Worm (Caenorhabditis elegans): ENCODE data around the gene Y41E3.19.

The Y41E3.19 gene

DNA sequence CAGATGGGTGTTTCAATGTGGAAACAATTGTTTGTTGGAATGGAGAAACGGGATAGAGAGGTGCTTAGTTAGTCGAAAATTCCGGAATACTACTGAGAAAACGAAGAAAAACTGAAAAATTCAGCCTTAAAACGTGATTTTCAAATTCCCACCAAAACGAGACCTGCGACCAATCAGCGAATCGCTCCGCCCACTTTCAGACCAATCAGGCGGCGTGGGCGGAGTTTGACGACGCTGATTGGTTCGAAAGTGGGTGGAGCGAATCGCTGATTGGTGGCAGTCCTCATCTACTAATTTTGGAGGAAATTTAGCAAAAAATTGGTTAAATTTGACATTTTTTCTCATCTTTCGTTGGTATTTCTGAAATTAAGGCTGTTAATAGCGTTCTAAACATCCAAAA is 28.6 kb upstream of the Y41E3.19 start:
- no peak for TF ChIP-seq snpc-1.2 (GFP tag; IDR thresholded peaks at IDR 0.05)
- TF ChIP-seq F49E8.2 (tag; optimal IDR thresholded peaks at IDR 0.05; ENCODE audit: borderline replicate concordance): no peak
- no peak for TF ChIP-seq dmd-9 (GFP tag; IDR thresholded peaks at IDR 0.05)
- TF ChIP-seq hif-1 (tag; optimal IDR thresholded peaks at IDR 0.05): no peak

ce11 chrIV:15027884-15028283 is 28.0 kb upstream of the Y41E3.19 start:
- no peak for TF ChIP-seq set-16 (GFP tag; IDR thresholded peaks at IDR 0.05)
- no peak for TF ChIP-seq ztf-11 (tag; optimal IDR thresholded peaks at IDR 0.05)
- TF ChIP-seq lir-3 (tag; optimal IDR thresholded peaks at IDR 0.05): no peak
- TF ChIP-seq Y75B8A.6 (GFP tag; IDR thresholded peaks at IDR 0.05): no peak
- no peak for TF ChIP-seq ceh-62 (tag; optimal IDR thresholded peaks at IDR 0.05)
- no peak for TF ChIP-seq mes-2 (tag; optimal IDR thresholded peaks at IDR 0.05; ENCODE audit: poor library complexity, severe bottlenecking)

DNA sequence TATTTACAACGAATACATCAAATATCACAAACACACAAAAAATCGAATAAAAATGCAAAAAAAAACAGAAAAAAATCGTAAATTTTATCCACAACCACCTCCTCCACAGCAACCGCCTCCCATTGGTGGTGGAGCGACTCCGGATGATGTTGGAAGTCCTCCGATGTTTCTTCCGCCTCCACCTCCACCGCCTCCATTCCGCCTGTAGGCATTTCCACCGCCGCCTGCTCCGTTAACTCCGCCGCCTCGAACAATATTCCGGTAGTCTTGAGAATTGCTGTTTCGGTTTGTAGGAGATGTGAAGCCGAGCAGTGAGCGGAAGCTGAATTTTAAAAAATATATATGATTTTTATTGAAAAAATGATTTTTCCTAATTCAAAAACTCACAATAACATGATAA is 27.5 kb upstream of the Y41E3.19 start:
- no peak for TF ChIP-seq nhr-41 (GFP tag; IDR thresholded peaks at IDR 0.05)
- peak; percentile 64 for TF ChIP-seq set-16 (GFP tag; IDR thresholded peaks at IDR 0.05)

ce11 chrIV:15028891-15029290 is 27.0 kb upstream of the Y41E3.19 start, which contains the start of gene Y41E3.8:
Y41E3.8 (minus strand) TSS chrIV:15028978.
- TF ChIP-seq lin-38 (GFP tag; IDR thresholded peaks at IDR 0.05): peak; percentile 36; the same call in 1 of the 2 replicates
- no peak for TF ChIP-seq attf-4 (tag; optimal IDR thresholded peaks at IDR 0.05)
- no peak for TF ChIP-seq nhr-25 (tag; optimal IDR thresholded peaks at IDR 0.05; ENCODE audit: borderline replicate concordance, insufficient read depth)
- TF ChIP-seq snpc-1.2 (GFP tag; IDR thresholded peaks at IDR 0.05): peak; percentile 41; the same call in 1 of the 2 replicates
- TF ChIP-seq dpl-1 (GFP tag; optimal IDR thresholded peaks at IDR 0.05): peak; percentile 74
- TF ChIP-seq F49E8.2 (tag; optimal IDR thresholded peaks at IDR 0.05; ENCODE audit: borderline replicate concordance): no peak
- peak; percentile 81 for TF ChIP-seq hlh-30 (tag; optimal IDR thresholded peaks at IDR 0.05; ENCODE audit: insufficient read depth)
- no peak for TF ChIP-seq Y48G9A.11 (GFP tag; IDR thresholded peaks at IDR 0.05)
- no peak for TF ChIP-seq pha-4 (GFP tag; IDR thresholded peaks at IDR 0.05)
- no peak for TF ChIP-seq pha-4 (tag; optimal IDR thresholded peaks at IDR 0.05)
- no peak for TF ChIP-seq T20F7.1 (GFP tag; optimal IDR thresholded peaks at IDR 0.05)
- TF ChIP-seq mes-2 (tag; optimal IDR thresholded peaks at IDR 0.05; ENCODE audit: poor library complexity, severe bottlenecking): peak; percentile 76
- TF ChIP-seq lin-13 (GFP tag; optimal IDR thresholded peaks at IDR 0.05): no peak
- peak; percentile 32 for TF ChIP-seq dve-1 (tag; optimal IDR thresholded peaks at IDR 0.05; ENCODE audit: insufficient read depth)
- TF ChIP-seq mxl-3 (GFP tag; optimal IDR thresholded peaks at IDR 0.05): peak; percentile 40
- no peak for TF ChIP-seq F37D6.2 (tag; optimal IDR thresholded peaks at IDR 0.05)
- TF ChIP-seq ama-1 (optimal IDR thresholded peaks at IDR 0.05): peak; percentile 49
- no peak for TF ChIP-seq daf-16 (GFP tag; optimal IDR thresholded peaks at IDR 0.05)
- TF ChIP-seq daf-16 (tag; optimal IDR thresholded peaks at IDR 0.05): peak; percentile 55
- peak in 1 of 2 experiments; percentile 65 for TF ChIP-seq lsy-2 (tag; optimal IDR thresholded peaks at IDR 0.05)
- no peak for TF ChIP-seq skn-1 (tag; optimal IDR thresholded peaks at IDR 0.05)
- TF ChIP-seq ztf-7 (tag; optimal IDR thresholded peaks at IDR 0.05): peak; percentile 14
- peak; percentile 44; the same call in 1 of the 2 replicates for TF ChIP-seq hmg-1.1 (GFP tag; IDR thresholded peaks at IDR 0.05)

DNA sequence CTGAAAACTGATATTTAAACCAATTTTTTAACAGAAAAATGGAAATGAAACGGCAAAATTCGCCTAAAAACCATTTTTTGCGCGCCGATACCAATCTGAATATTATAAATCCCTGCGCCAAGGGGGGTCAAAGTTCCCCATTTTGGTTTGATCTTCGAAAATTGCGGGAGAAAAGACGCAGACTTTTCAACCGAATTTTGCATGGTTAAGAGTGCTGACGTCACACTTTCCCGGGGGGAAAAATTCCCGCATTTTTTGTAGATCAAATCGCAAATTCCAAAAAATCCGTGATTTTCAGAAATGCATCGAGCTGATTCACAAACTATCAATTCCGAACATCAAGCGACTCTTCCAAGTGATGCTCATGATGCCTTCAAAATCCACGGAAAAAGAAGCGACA is 26.4 kb upstream of the Y41E3.19 start:
- no peak for TF ChIP-seq attf-4 (tag; optimal IDR thresholded peaks at IDR 0.05)
- no peak for TF ChIP-seq F10B5.3 (tag; optimal IDR thresholded peaks at IDR 0.05)
- TF ChIP-seq hif-1 (tag; optimal IDR thresholded peaks at IDR 0.05): no peak
- TF ChIP-seq mep-1 (tag; optimal IDR thresholded peaks at IDR 0.05): no peak
- no peak for TF ChIP-seq nhr-10 (tag; optimal IDR thresholded peaks at IDR 0.05)
- TF ChIP-seq snpc-1.2 (GFP tag; IDR thresholded peaks at IDR 0.05): 0 out of 2 replicates have a peak, but pooled peaks have one; percentile 13
- no peak for TF ChIP-seq F49E8.2 (tag; optimal IDR thresholded peaks at IDR 0.05; ENCODE audit: borderline replicate concordance)

All from whole organism, L4 larva.